Fruit fly (Drosophila melanogaster): ENCODE results near the gene CG14357.

The CG14357 gene

DNA sequence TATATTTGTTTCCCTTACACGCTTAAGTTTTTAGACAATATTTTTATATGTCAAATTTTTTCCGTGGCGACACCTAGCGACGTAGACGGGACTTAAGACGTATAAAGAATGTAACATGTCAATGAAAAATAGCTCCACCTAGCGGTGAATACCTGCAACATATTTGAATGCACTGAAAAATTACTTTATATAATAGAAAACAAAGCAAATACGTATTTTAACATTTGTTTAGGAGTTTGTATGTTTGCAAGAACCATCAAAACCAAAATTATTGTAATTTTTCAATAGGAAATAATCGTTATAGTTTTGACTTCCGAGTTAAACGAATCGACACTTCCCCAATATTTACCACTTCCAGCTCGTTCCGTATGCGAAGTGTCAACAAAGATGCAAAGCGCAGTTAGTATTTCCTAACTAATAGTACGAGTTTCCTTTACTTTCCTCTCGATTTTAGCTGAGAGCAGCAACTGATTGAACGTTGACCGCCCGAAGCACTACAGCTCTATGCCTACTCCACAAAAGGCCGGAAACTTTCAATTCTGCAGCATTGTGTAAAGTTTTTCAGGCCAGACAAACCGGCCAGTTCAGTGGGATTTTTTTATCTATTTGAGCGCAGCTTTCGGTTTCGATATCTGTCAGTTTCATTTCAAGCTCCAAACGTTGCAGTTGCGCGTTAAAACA, 22.9 kb downstream of the CG14357 start, which contains the start of gene Npc2b (continued):
- TF ChIP-seq vri (GFP tag; optimal IDR thresholded peaks at IDR 0.05), result no peak
- peak; percentile 35 for TF ChIP-seq acj6 (GFP tag; optimal IDR thresholded peaks at IDR 0.05)
- TF ChIP-seq Eip75B (GFP tag; optimal IDR thresholded peaks at IDR 0.05), result peak; percentile 60
- no peak for TF ChIP-seq CG11294 (GFP tag; IDR thresholded peaks at IDR 0.05)
- no peak for TF ChIP-seq dsx (GFP tag; optimal IDR thresholded peaks at IDR 0.05; ENCODE audit: poor library complexity, severe bottlenecking)
- peak; percentile 39 for TF ChIP-seq Met (GFP tag; optimal IDR thresholded peaks at IDR 0.05)
- no peak for TF ChIP-seq CG9139 (GFP tag; optimal IDR thresholded peaks at IDR 0.05)
- TF ChIP-seq cyc (GFP tag; optimal IDR thresholded peaks at IDR 0.05), result peak; percentile 63
- peak; percentile 69 for TF ChIP-seq CG8119 (GFP tag; IDR thresholded peaks at IDR 0.05)
- TF ChIP-seq Ets96B (tag; optimal IDR thresholded peaks at IDR 0.05), result peak; percentile 24
- TF ChIP-seq CG8632 (GFP tag; optimal IDR thresholded peaks at IDR 0.05), result peak; percentile 25
- no peak for TF ChIP-seq Gug (GFP tag; IDR thresholded peaks at IDR 0.05)
- peak; percentile 53 for TF ChIP-seq esn (GFP tag; optimal IDR thresholded peaks at IDR 0.05)
- TF ChIP-seq CG4318 (GFP tag; optimal IDR thresholded peaks at IDR 0.05), result peak; percentile 27
- no peak for TF ChIP-seq CG7368 (GFP tag; optimal IDR thresholded peaks at IDR 0.05)
- TF ChIP-seq Hr38 (GFP tag; optimal IDR thresholded peaks at IDR 0.05), result no peak
- peak; percentile 48 for TF ChIP-seq achi (GFP tag; optimal IDR thresholded peaks at IDR 0.05)
- peak; percentile 45 for TF ChIP-seq pdm3 (GFP tag; optimal IDR thresholded peaks at IDR 0.05)
- peak; percentile 25 for TF ChIP-seq Lpt (GFP tag; optimal IDR thresholded peaks at IDR 0.05)

DNA sequence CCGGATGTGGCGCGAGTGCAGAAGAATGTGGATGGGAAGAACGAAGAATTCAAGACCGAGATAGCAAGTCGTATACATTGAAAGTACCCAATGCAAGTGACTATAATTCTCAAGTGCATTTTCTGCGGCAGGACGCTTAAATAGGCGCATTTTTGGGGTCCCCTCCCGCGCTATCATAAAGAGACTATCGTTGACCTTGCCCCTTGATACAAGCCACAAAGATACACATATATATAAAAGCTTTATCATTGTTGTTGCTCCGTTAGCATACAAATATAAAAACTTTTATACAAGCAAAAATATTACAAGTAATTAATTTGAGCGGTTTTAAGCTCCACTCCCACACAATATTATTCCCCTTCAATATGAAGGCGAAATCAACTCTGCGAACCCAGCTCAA, 23.8 kb downstream of the CG14357 start:
- TF ChIP-seq svp (GFP tag), result peak; percentile 73
- TF ChIP-seq ss (GFP tag; optimal IDR thresholded peaks at IDR 0.05), result peak; percentile 3 to 42
- no peak for TF ChIP-seq Hr4 (GFP tag; optimal IDR thresholded peaks at IDR 0.05)
- TF ChIP-seq CG3919 (GFP tag; optimal IDR thresholded peaks at IDR 0.05), result no peak
- no peak for TF ChIP-seq CG3032 (tag; optimal IDR thresholded peaks at IDR 0.05)
- no peak for TF ChIP-seq net (GFP tag; optimal IDR thresholded peaks at IDR 0.05)
- no peak for TF ChIP-seq CG1621 (tag; optimal IDR thresholded peaks at IDR 0.05)
- no peak for TF ChIP-seq Hr39 (GFP tag; optimal IDR thresholded peaks at IDR 0.05)
- no peak for TF ChIP-seq spab (GFP tag; optimal IDR thresholded peaks at IDR 0.05)
- peak; percentile 66 for TF ChIP-seq Eip78C (GFP tag)
- peak; percentile 58 for TF ChIP-seq dsx (GFP tag; optimal IDR thresholded peaks at IDR 0.05; ENCODE audit: poor library complexity, severe bottlenecking)
- TF ChIP-seq fd59A (GFP tag; optimal IDR thresholded peaks at IDR 0.05), result no peak

DNA sequence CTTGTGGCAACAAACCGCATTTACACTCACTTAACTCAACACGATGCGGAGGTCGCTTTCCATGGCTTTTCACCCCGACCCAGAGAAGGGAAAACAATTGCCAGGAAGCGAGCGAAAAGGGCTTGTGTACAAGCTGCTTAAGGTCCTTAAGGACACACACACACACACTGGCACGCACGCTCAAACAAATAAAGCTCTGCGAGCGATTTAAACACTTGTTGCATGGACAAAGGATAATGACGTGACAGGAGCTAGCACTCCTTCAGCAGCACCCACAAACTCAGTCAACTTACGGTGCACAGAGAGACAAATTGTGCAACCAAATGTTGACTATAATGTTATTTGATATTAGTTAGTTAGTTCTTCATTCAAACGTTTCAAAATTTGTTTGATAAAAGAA, 26.4 kb downstream of the CG14357 start:
- no peak for TF ChIP-seq Sox102F (GFP tag; optimal IDR thresholded peaks at IDR 0.05)
- TF ChIP-seq Eip78C (GFP tag), result peak; percentile 55
- no peak for TF ChIP-seq Smox (GFP tag; optimal IDR thresholded peaks at IDR 0.05)
- TF ChIP-seq Eip93F (GFP tag; optimal IDR thresholded peaks at IDR 0.05), result no peak
- TF ChIP-seq CG3919 (GFP tag; optimal IDR thresholded peaks at IDR 0.05), result no peak
- TF ChIP-seq CG8319 (GFP tag; optimal IDR thresholded peaks at IDR 0.05), result no peak
- no peak for TF ChIP-seq Lpt (GFP tag; optimal IDR thresholded peaks at IDR 0.05)
- no peak for TF ChIP-seq CG6808 (GFP tag; optimal IDR thresholded peaks at IDR 0.05)
- no peak for TF ChIP-seq Hr39 (GFP tag; optimal IDR thresholded peaks at IDR 0.05)
- TF ChIP-seq Ets96B (tag; optimal IDR thresholded peaks at IDR 0.05), result peak; percentile 2
- no peak for TF ChIP-seq fkh (GFP tag; optimal IDR thresholded peaks at IDR 0.05)
- no peak for TF ChIP-seq CG6854 (GFP tag; optimal IDR thresholded peaks at IDR 0.05)
- no peak for TF ChIP-seq CG1621 (tag; optimal IDR thresholded peaks at IDR 0.05)

Measured in whole organism, prepupa.